Fruit fly (Drosophila melanogaster) whole organism, embryonic: ENCODE measurements around the gene CG7985.

Experiments used
- CG11456 ChIP-seq: fragments of 200-800 bp; sonication (Bioruptor generic); IDR thresholded peaks from 3 replicates; pipeline ENCODE4 v1.3.6; 2022; ENCODE audit warnings: missing biosample characterization, missing genetic modification characterization
- CG3281 ChIP-seq: fragments of 200-800 bp; sonication (Bioruptor generic); optimal IDR thresholded peaks from 3 replicates; lab custom pipeline; 2017; ENCODE audit warnings: missing biosample characterization, mild to moderate bottlenecking, missing genetic modification characterization
- CG3407 ChIP-seq: fragments of 200-800 bp; sonication (Bioruptor generic); optimal IDR thresholded peaks from 2 replicates; lab custom pipeline; 2018; ENCODE audit warnings: missing biosample characterization, mild to moderate bottlenecking, missing genetic modification characterization
- CG3847 ChIP-seq: fragments of 200-800 bp; sonication (Bioruptor generic); IDR thresholded peaks from 2 replicates; pipeline ENCODE4 v1.3.6; 2022; ENCODE audit warnings: missing biosample characterization, missing genetic modification characterization
- CG6654 ChIP-seq: fragments of 200-800 bp; sonication (Bioruptor generic); optimal IDR thresholded peaks from 2 replicates; lab custom pipeline; 2017; ENCODE audit warnings: missing biosample characterization, mild to moderate bottlenecking, missing genetic modification characterization
- Dip3 ChIP-seq: fragments of 200-800 bp; sonication (Bioruptor generic); optimal IDR thresholded peaks from 3 replicates; lab custom pipeline; 2016; ENCODE audit warnings: missing biosample characterization, missing genetic modification characterization
- exex ChIP-seq: fragments of 200-800 bp; sonication (Bioruptor generic); optimal IDR thresholded peaks from 4 replicates; lab custom pipeline; 2018; ENCODE audit warnings: missing biosample characterization, mild to moderate bottlenecking, missing genetic modification characterization, moderate library complexity
- jing ChIP-seq: fragments of 200-800 bp; sonication (Bioruptor generic); optimal IDR thresholded peaks from 2 replicates; lab custom pipeline; 2018; ENCODE audit warnings: missing biosample characterization, mild to moderate bottlenecking, missing genetic modification characterization
- pfk ChIP-seq: fragments of 200-800 bp; sonication (Bioruptor generic); optimal IDR thresholded peaks from 2 replicates; lab custom pipeline; 2018; ENCODE audit warnings: missing biosample characterization, mild to moderate bottlenecking, missing genetic modification characterization, moderate library complexity
- sd ChIP-seq: fragments of 200-800 bp; sonication (Bioruptor generic); optimal IDR thresholded peaks from 3 replicates; lab custom pipeline; 2018; ENCODE audit warnings: missing biosample characterization, mild to moderate bottlenecking, missing genetic modification characterization, moderate library complexity

dm6 chr3R:18235879-18236278 lies 36.2 kb downstream of the CG7985 start, which contains the start of gene repo:
- TF ChIP-seq sd (no peak), jing (no peak), Dip3 (GFP tag; lab: Kevin White, UChicago) (no peak), CG11456 (GFP tag; lab: Robert Waterston, UW) (no peak), pfk (GFP tag; lab: Kevin White, UChicago) (no peak), CG6654 (GFP tag; lab: Kevin White, UChicago) (no peak), CG3407 (no peak), CG3281 (GFP tag; lab: Kevin White, UChicago) (no peak), exex (tag; lab: Kevin White, UChicago) (no peak), CG3847 (no peak)
